Fruit fly (Drosophila melanogaster) whole organism, adult: ENCODE data around the gene CG16711.

Source experiments
- CG33017 ChIP-seq: fragments of 200-800 bp; sonication (Bioruptor generic); optimal IDR thresholded peaks from 2 replicates; lab custom pipeline; 2018; ENCODE audit warnings: missing biosample characterization, mild to moderate bottlenecking, missing genetic modification characterization, moderate library complexity
- CG7045 ChIP-seq: fragments of 200-800 bp; sonication (Bioruptor generic); optimal IDR thresholded peaks from 2 replicates; lab custom pipeline; 2017; ENCODE audit warnings: missing biosample characterization, mild to moderate bottlenecking, missing genetic modification characterization
- CG7101 ChIP-seq: fragments of 200-800 bp; sonication (Bioruptor generic); optimal IDR thresholded peaks from 2 replicates; lab custom pipeline; 2018; ENCODE audit warnings: missing biosample characterization, mild to moderate bottlenecking, missing genetic modification characterization, moderate library complexity
- cic ChIP-seq: fragments of 200-800 bp; sonication (Bioruptor generic); optimal IDR thresholded peaks from 2 replicates; lab custom pipeline; 2017; ENCODE audit warnings: missing biosample characterization, mild to moderate bottlenecking, missing genetic modification characterization, moderate library complexity
- kay ChIP-seq: fragments of 200-800 bp; sonication (Bioruptor generic); peaks from one replicate; lab custom pipeline; 2016; ENCODE audit warnings: missing biosample characterization, missing genetic modification characterization, borderline replicate concordance
- ovo ChIP-seq: fragments of 200-800 bp; sonication (Bioruptor generic); optimal IDR thresholded peaks from 2 replicates; lab custom pipeline; 2016; ENCODE audit warnings: missing biosample characterization, missing genetic modification characterization
- toe ChIP-seq: fragments of 200-800 bp; sonication (Bioruptor generic); optimal IDR thresholded peaks from 2 replicates; lab custom pipeline; 2016; ENCODE audit warnings: missing biosample characterization, missing genetic modification characterization

Gene CG16711

dm6 chr3L:9745393-9745792, 41.3 kb downstream of the CG16711 start:
- TF ChIP-seq CG7101 (tag; lab: Kevin White, UChicago) (no peak), ovo (GFP tag; lab: Kevin White, UChicago) (no peak), CG33017 (tag; lab: Kevin White, UChicago) (no peak), cic (no peak), toe (GFP tag; lab: Kevin White, UChicago) (no peak), kay (GFP tag; lab: Kevin White, UChicago) (no peak), CG7045 (GFP tag; lab: Kevin White, UChicago) (no peak)

- no peak for TF ChIP-seq cic
These were observed 47.5 kb downstream of the CG16711 start for dm6 chr3L:9751625-9752024.
